Fruit fly (Drosophila melanogaster): ENCODE data around the gene CG14325.

The CG14325 gene

dm6 chr3R:17583658-17584460 is 43.1 kb upstream of the CG14325 start (continued):
- peak; percentile 22 for TF ChIP-seq CG1529 (GFP tag; optimal IDR thresholded peaks at IDR 0.05)
- TF ChIP-seq Hr51 (GFP tag; optimal IDR thresholded peaks at IDR 0.05), result peak in 1 of 2 experiments; percentile 56
- TF ChIP-seq CG2875 (GFP tag; optimal IDR thresholded peaks at IDR 0.05), result peak; percentile 20
- TF ChIP-seq Camta (GFP tag; optimal IDR thresholded peaks at IDR 0.05), result no peak
- TF ChIP-seq Optix (GFP tag; IDR thresholded peaks at IDR 0.05), result no peak
- TF ChIP-seq CG2202 (tag; optimal IDR thresholded peaks at IDR 0.05), result peak; percentile 63
- TF ChIP-seq dpn (GFP tag; optimal IDR thresholded peaks at IDR 0.05), result peak in 1 of 2 experiments; percentile 20
- no peak for TF ChIP-seq Hmr (GFP tag; optimal IDR thresholded peaks at IDR 0.05)
- TF ChIP-seq dmrt11E (tag; optimal IDR thresholded peaks at IDR 0.05), result peak; percentile 84
- TF ChIP-seq Ssrp (tag; optimal IDR thresholded peaks at IDR 0.05), result peak; percentile 61
- no peak for TF ChIP-seq Antp (GFP tag; optimal IDR thresholded peaks at IDR 0.05)
- TF ChIP-seq usp (GFP tag; optimal IDR thresholded peaks at IDR 0.05), result no peak
- no peak for TF ChIP-seq stwl (tag; optimal IDR thresholded peaks at IDR 0.05)
- no peak for TF ChIP-seq Doc3 (GFP tag; IDR thresholded peaks at IDR 0.05; ENCODE audit: partially characterized antibody)
- no peak for TF ChIP-seq Myb (GFP tag; optimal IDR thresholded peaks at IDR 0.05)
- TF ChIP-seq yki (optimal IDR thresholded peaks at IDR 0.05), result no peak
- TF ChIP-seq CG13624 (GFP tag; optimal IDR thresholded peaks at IDR 0.05), result no peak
- TF ChIP-seq row (GFP tag; IDR thresholded peaks at IDR 0.05), result peak; percentile 70
- TF ChIP-seq Sox100B (GFP tag; optimal IDR thresholded peaks at IDR 0.05), result peak; percentile 52
- TF ChIP-seq wek (GFP tag; optimal IDR thresholded peaks at IDR 0.05), result no peak
- TF ChIP-seq NC2β (GFP tag; optimal IDR thresholded peaks at IDR 0.05), result no peak
- no peak for TF ChIP-seq CG13296 (GFP tag; optimal IDR thresholded peaks at IDR 0.05)
- TF ChIP-seq CG10431 (GFP tag; optimal IDR thresholded peaks at IDR 0.05), result peak; percentile 49
- TF ChIP-seq gt (GFP tag; IDR thresholded peaks at IDR 0.05), result no peak
- no peak for TF ChIP-seq mam (GFP tag; optimal IDR thresholded peaks at IDR 0.05)
- TF ChIP-seq CG15696 (tag; optimal IDR thresholded peaks at IDR 0.05), result peak; percentile 60
- TF ChIP-seq CG5180 (GFP tag; optimal IDR thresholded peaks at IDR 0.05), result no peak
- TF ChIP-seq fu2 (GFP tag; optimal IDR thresholded peaks at IDR 0.05), result no peak
- TF ChIP-seq CG17359 (tag; optimal IDR thresholded peaks at IDR 0.05), result peak; percentile 61
- TF ChIP-seq ftz-f1 (GFP tag; optimal IDR thresholded peaks at IDR 0.05), result no peak
- peak; percentile 42; the same call in 1 of the 3 replicates for TF ChIP-seq CG11093 (GFP tag; IDR thresholded peaks at IDR 0.05)
- TF ChIP-seq CG17328 (GFP tag; IDR thresholded peaks at IDR 0.05), result peak; percentile 76
- TF ChIP-seq CG6175 (GFP tag; IDR thresholded peaks at IDR 0.05), result no peak
- TF ChIP-seq CG7963 (GFP tag; IDR thresholded peaks at IDR 0.05; ENCODE audit: partially characterized antibody), result no peak
- no peak for TF ChIP-seq Hr78 (GFP tag; optimal IDR thresholded peaks at IDR 0.05)
- TF ChIP-seq jigr1 (GFP tag; IDR thresholded peaks at IDR 0.05), result no peak
- no peak for TF ChIP-seq Fer2 (tag; optimal IDR thresholded peaks at IDR 0.05)
- no peak for TF ChIP-seq Dad (GFP tag; optimal IDR thresholded peaks at IDR 0.05)
- TF ChIP-seq Drgx (GFP tag; IDR thresholded peaks at IDR 0.05), result no peak
- no peak for TF ChIP-seq CG3163 (GFP tag; optimal IDR thresholded peaks at IDR 0.05)
- no peak for TF ChIP-seq zfh2 (GFP tag; optimal IDR thresholded peaks at IDR 0.05)
- TF ChIP-seq tin (GFP tag; optimal IDR thresholded peaks at IDR 0.05), result peak; percentile 27
- TF ChIP-seq Hsf (GFP tag; optimal IDR thresholded peaks at IDR 0.05), result peak; percentile 35
- TF ChIP-seq zfh1 (GFP tag; IDR thresholded peaks at IDR 0.05), result peak; percentile 66; the same call in 1 of the 3 replicates
- TF ChIP-seq seq (GFP tag; IDR thresholded peaks at IDR 0.05), result 0 out of 2 replicates have a peak, but pooled peaks have one; percentile 11
- TF ChIP-seq Sry-δ (GFP tag; optimal IDR thresholded peaks at IDR 0.05), result no peak
- no peak for TF ChIP-seq CG3838 (GFP tag; optimal IDR thresholded peaks at IDR 0.05)
- TF ChIP-seq lab (GFP tag; optimal IDR thresholded peaks at IDR 0.05), result peak; percentile 21
- no peak for TF ChIP-seq sr (GFP tag; IDR thresholded peaks at IDR 0.05)
- TF ChIP-seq CG14050 (GFP tag; IDR thresholded peaks at IDR 0.05), result no peak
